Fruit fly (Drosophila melanogaster): ENCODE measurements around the gene CG34171.

dm6 chr2L:18389987-18390386 is 11.6 kb downstream of the CG34171 start:
- TF ChIP-seq h (optimal IDR thresholded peaks at IDR 0.05) (no peak), psq (optimal IDR thresholded peaks at IDR 0.05) (no peak)

All from Kc167 (cell line).